Worm (Caenorhabditis elegans) whole organism, L3 larva: Measurements from ENCODE around the gene C54F6.5.

Source experiments
- R02D3.7 ChIP-seq: fragments of 150-350 bp; optimal IDR thresholded peaks from 2 replicates; lab custom pipeline; 2014; ENCODE audit warnings: missing biosample characterization, missing genetic modification characterization
- ceh-16 ChIP-seq: sonication (generic microtip); optimal IDR thresholded peaks from 2 replicates; lab custom pipeline; 2017; ENCODE audit warnings: missing biosample characterization, missing genetic modification characterization
- ceh-28 ChIP-seq: fragments of 150-350 bp; optimal IDR thresholded peaks from 2 replicates; lab custom pipeline; 2014; ENCODE audit warnings: missing biosample characterization, missing genetic modification reagents, missing genetic modification characterization
- ceh-9 ChIP-seq: sonication (generic microtip); optimal IDR thresholded peaks from 2 replicates; lab custom pipeline; 2018; ENCODE audit warnings: missing biosample characterization, missing genetic modification characterization
- daf-12 ChIP-seq: fragments of 150-350 bp; optimal IDR thresholded peaks from 2 replicates; lab custom pipeline; 2014; ENCODE audit warnings: missing biosample characterization, missing genetic modification reagents, missing genetic modification characterization
- egl-27 ChIP-seq: sonication (generic microtip); optimal IDR thresholded peaks from 4 replicates; lab custom pipeline; 2017; ENCODE audit warnings: missing biosample characterization, missing genetic modification reagents, missing genetic modification characterization
- egl-5 ChIP-seq: fragments of 150-350 bp; optimal IDR thresholded peaks from 2 replicates; lab custom pipeline; 2017; ENCODE audit warnings: missing biosample characterization, missing genetic modification reagents, missing genetic modification characterization, inconsistent platforms
- elt-1 ChIP-seq: fragments of 150-350 bp; optimal IDR thresholded peaks from 2 replicates; lab custom pipeline; 2014; ENCODE audit warnings: missing biosample characterization, missing genetic modification characterization
- elt-2 ChIP-seq: sonication (generic microtip); optimal IDR thresholded peaks from 2 replicates; lab custom pipeline; 2016; ENCODE audit warnings: missing genetic modification reagents, mild to moderate bottlenecking, missing genetic modification characterization, missing compliant biosample characterization
- elt-3 ChIP-seq, 3 experiments: fragments of 150-350 bp in 1 of 3; sonication (generic microtip) in 2 of 3; optimal IDR thresholded peaks; 2 replicates in 2 of 3; 4 replicates in 1 of 3; lab custom pipeline; 2014 to 2017; ENCODE audit warnings: missing biosample characterization in 3 of 3, missing genetic modification characterization in 3 of 3
- eor-1 ChIP-seq, 2 experiments: fragments of 150-350 bp; optimal IDR thresholded peaks; 2 replicates each; lab custom pipeline; 2014 to 2018; ENCODE audit warnings: missing biosample characterization in 2 of 2, missing genetic modification characterization in 2 of 2
- fkh-10 ChIP-seq: sonication (generic microtip); optimal IDR thresholded peaks from 2 replicates; lab custom pipeline; 2017; ENCODE audit warnings: missing biosample characterization, missing genetic modification reagents, missing genetic modification characterization
- fkh-2 ChIP-seq: fragments of 150-350 bp; optimal IDR thresholded peaks from 2 replicates; lab custom pipeline; 2014; ENCODE audit warnings: missing biosample characterization, missing genetic modification reagents, missing genetic modification characterization
- lin-15B ChIP-seq: fragments of 150-350 bp; optimal IDR thresholded peaks from 2 replicates; lab custom pipeline; 2014; ENCODE audit warnings: missing biosample characterization, missing genetic modification characterization
- lin-39 ChIP-seq: fragments of 150-350 bp; optimal IDR thresholded peaks from 2 replicates; lab custom pipeline; 2018; ENCODE audit warnings: missing biosample characterization, missing genetic modification reagents, missing genetic modification characterization
- lsy-12 ChIP-seq: sonication (generic microtip); optimal IDR thresholded peaks from 2 replicates; lab custom pipeline; 2016; ENCODE audit warnings: mild to moderate bottlenecking, missing genetic modification characterization, missing compliant biosample characterization
- mdl-1 ChIP-seq: fragments of 150-350 bp; optimal IDR thresholded peaks from 2 replicates; lab custom pipeline; 2014; ENCODE audit warnings: missing biosample characterization, missing genetic modification characterization
- nhr-237 ChIP-seq: fragments of 150-350 bp; optimal IDR thresholded peaks from 2 replicates; lab custom pipeline; 2014; ENCODE audit warnings: missing biosample characterization, missing genetic modification characterization
- nhr-25 ChIP-seq: sonication (generic microtip); optimal IDR thresholded peaks from 2 replicates; lab custom pipeline; 2017; ENCODE audit warnings: missing biosample characterization, missing genetic modification characterization
- nhr-43 ChIP-seq: sonication (generic microtip); optimal IDR thresholded peaks from 2 replicates; lab custom pipeline; 2016; ENCODE audit warnings: mild to moderate bottlenecking, missing genetic modification characterization, missing compliant biosample characterization; ENCODE audit not compliant: poor library complexity, severe bottlenecking
- nhr-76 ChIP-seq: fragments of 150-350 bp; sonication (generic microtip); optimal IDR thresholded peaks from 5 replicates; lab custom pipeline; 2014; ENCODE audit warnings: missing biosample characterization, missing genetic modification characterization
- pha-4 ChIP-seq: fragments of 150-350 bp; optimal IDR thresholded peaks from 2 replicates; lab custom pipeline; 2014; ENCODE audit warnings: missing biosample characterization, missing genetic modification reagents, missing genetic modification characterization
- pqm-1 ChIP-seq: fragments of 150-350 bp; optimal IDR thresholded peaks from 2 replicates; lab custom pipeline; 2017; ENCODE audit warnings: missing biosample characterization, missing genetic modification characterization, inconsistent platforms
- sea-2 ChIP-seq: fragments of 150-350 bp; sonication (generic microtip); optimal IDR thresholded peaks from 4 replicates; lab custom pipeline; 2014; ENCODE audit warnings: missing biosample characterization, missing genetic modification reagents, missing genetic modification characterization
- snpc-4 ChIP-seq: fragments of 150-350 bp; optimal IDR thresholded peaks from 2 replicates; lab custom pipeline; 2014; ENCODE audit warnings: missing biosample characterization, missing genetic modification characterization
- tbx-2 ChIP-seq: sonication (generic microtip); optimal IDR thresholded peaks from 2 replicates; lab custom pipeline; 2016; ENCODE audit warnings: mild to moderate bottlenecking, missing genetic modification characterization, missing compliant biosample characterization
- unc-39 ChIP-seq: sonication (generic microtip); optimal IDR thresholded peaks from 4 replicates; lab custom pipeline; 2017; ENCODE audit warnings: missing biosample characterization, missing genetic modification characterization
- unc-62 ChIP-seq: fragments of 150-350 bp; sonication (generic microtip); optimal IDR thresholded peaks from 4 replicates; lab custom pipeline; 2014; ENCODE audit warnings: missing biosample characterization, missing genetic modification reagents, missing genetic modification characterization
- zag-1 ChIP-seq: fragments of 150-350 bp; optimal IDR thresholded peaks from 2 replicates; lab custom pipeline; 2014; ENCODE audit warnings: missing biosample characterization, missing genetic modification characterization
- ztf-11 ChIP-seq: fragments of 150-350 bp; optimal IDR thresholded peaks from 2 replicates; lab custom pipeline; 2014; ENCODE audit warnings: missing biosample characterization, missing genetic modification characterization
- ztf-4 ChIP-seq: fragments of 150-350 bp; optimal IDR thresholded peaks from 2 replicates; lab custom pipeline; 2014; ENCODE audit warnings: missing biosample characterization, missing genetic modification characterization

The C54F6.5 gene

DNA sequence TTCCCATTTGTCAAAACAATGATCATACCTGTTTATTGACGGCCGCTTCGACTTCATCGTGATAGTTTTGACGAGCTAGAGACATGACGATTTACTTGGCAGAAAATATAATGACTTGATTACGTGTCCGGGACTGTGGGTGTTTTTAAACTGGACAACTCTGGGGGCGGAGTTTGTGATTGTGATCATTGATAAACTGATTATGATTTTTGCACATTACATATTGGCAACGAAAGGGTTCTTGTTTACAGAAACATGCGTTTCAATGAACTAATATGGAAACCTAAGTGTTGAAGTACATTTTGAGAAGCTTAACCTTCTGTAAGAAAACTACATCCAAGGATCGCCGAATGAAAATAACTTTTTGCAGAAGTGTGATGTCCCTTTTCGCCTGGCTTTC is 18.6 kb downstream of the C54F6.5 start, which contains the start of gene ftn-1:
Gene ftn-1, minus strand, starts transcription at position 101 of the 400 bp plus-strand sequence.
- no peak for TF ChIP-seq ztf-11 (tag; lab: Kevin White, UChicago)
- no peak for TF ChIP-seq fkh-10 (GFP tag; lab: Kevin White, UChicago)
- TF ChIP-seq daf-12 (tag; lab: Kevin White, UChicago), result no peak
- TF ChIP-seq snpc-4 (tag; lab: Kevin White, UChicago), result no peak
- no peak for TF ChIP-seq pha-4 (tag; lab: Kevin White, UChicago)
- no peak for TF ChIP-seq ceh-28 (tag; lab: Kevin White, UChicago)
- no peak for TF ChIP-seq lin-39 (tag; lab: Kevin White, UChicago)
- no peak for TF ChIP-seq sea-2

DNA sequence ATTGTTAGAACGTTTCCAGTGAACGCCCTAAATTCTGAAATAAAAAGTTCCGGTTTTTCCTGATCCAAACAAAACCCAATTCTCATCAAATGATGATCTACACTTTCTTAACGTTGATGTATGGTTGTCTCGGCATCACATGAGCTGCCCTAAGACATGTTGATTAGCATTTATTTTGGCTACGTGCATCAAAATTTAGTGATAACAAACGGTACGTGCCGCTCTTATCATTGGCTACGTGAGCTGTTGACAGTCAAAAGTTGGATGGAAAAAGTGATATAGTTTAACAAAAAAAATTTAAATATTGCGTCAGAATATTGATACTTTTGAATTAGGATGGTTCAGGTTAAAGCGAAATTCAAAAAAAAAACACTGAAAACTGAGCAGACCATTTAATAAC is 19.1 kb downstream of the C54F6.5 start:
- TF ChIP-seq ztf-4 (no peak), pqm-1 (tag; lab: Kevin White, UChicago) (peak; percentile 76), elt-2 (tag; lab: Kevin White, UChicago) (peak; percentile 77), daf-12 (tag; lab: Kevin White, UChicago) (no peak), ceh-16 (tag; lab: Kevin White, UChicago) (no peak), egl-27 (tag; lab: Kevin White, UChicago) (no peak), elt-3 (tag; optimal IDR thresholded peaks at IDR 0.05; lab: Kevin White, UChicago) (no peak), pha-4 (tag; lab: Kevin White, UChicago) (peak; percentile 24), elt-1 (tag; lab: Kevin White, UChicago) (no peak), sea-2 (no peak), lin-15B (tag; lab: Kevin White, UChicago) (no peak), nhr-25 (tag; lab: Kevin White, UChicago) (no peak), nhr-43 (no peak), ceh-28 (tag; lab: Kevin White, UChicago) (no peak), egl-5 (no peak), fkh-10 (GFP tag; lab: Kevin White, UChicago) (no peak), R02D3.7 (tag; lab: Kevin White, UChicago) (no peak), eor-1 (tag; optimal IDR thresholded peaks at IDR 0.05; lab: Kevin White, UChicago) (no peak), lin-39 (tag; lab: Kevin White, UChicago) (no peak)
- TF ChIP-seq, all 47 proteins: peak for 3

DNA sequence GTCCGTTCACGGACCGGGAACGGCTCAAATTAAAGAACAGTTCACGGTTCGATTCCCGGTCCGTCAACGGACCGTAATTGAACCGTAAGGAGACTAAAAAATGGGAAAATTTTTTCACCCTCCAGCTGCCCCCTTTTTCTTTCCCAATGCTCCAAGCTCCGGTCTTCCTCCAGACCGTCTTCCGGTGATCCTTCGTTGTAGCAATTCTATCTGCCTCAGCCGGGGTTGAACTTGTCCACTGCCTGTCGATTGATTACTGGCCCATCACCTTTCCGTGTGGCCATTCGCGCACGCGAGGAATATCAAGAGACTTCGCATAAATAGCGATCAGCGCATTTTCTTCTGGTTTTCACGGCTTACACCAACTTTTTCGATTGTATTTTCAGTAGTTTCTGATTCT is 19.6 kb downstream of the C54F6.5 start:
- TF ChIP-seq nhr-25 (tag; lab: Kevin White, UChicago), result peak; percentile 2

DNA sequence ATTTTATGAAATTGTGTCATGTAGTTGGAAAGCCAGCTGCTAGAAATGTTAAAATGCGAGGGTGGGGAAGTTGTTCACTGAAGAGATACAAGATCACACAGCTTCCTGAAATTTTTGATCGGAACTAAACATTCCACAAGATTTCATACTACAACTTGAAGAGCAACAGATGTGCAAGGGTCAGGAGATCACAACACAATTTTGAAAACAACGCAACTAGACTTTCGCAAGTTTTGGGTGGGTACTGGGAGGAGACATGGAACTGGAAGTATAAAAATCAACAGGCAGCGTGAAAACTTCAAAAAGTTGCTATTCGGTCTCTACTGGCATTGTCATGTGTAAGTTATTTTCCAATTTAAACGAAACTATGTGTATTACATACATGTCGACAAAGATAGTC is 22.9 kb downstream of the C54F6.5 start, which contains the start of gene F19F10.3:
Gene F19F10.3, plus strand, starts transcription at position 301 of the 400 bp plus-strand sequence.
- TF ChIP-seq zag-1 (tag; lab: Kevin White, UChicago) (no peak), nhr-76 (tag; lab: Kevin White, UChicago) (no peak)

DNA sequence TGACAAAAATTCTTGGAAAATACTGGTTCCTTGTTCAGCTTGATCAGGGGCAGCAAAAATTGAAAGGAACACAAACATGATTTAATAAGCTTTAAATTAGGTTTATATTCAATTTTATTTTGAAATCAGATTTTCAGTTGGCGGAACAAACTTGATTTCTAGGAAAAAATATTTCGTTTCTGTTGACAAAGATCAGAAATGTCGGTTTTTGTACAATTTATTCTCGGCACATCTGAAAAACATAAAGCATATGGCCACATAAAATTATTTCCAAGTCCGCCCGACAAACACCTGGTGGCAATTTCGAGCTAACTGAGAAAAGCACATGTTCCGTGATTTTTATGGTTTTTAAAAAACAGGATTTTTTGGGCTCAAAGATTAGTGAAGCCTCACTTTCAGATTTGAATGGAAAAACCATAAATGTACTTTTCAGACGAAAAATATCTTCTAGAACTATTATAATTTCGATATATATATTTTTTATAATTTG is 25.0 kb downstream of the C54F6.5 start, which contains the start of gene ttr-10:
Gene ttr-10, minus strand, starts transcription at position 51 of the 490 bp plus-strand sequence.
- TF ChIP-seq zag-1 (tag; lab: Kevin White, UChicago), result no peak
- TF ChIP-seq nhr-237 (tag; lab: Kevin White, UChicago), result no peak
- no peak for TF ChIP-seq ztf-4
- TF ChIP-seq lsy-12, result no peak
- TF ChIP-seq nhr-43, result no peak
- TF ChIP-seq elt-3 (tag; optimal IDR thresholded peaks at IDR 0.05; lab: Kevin White, UChicago), result no peak
- no peak for TF ChIP-seq elt-1 (tag; lab: Kevin White, UChicago)
- no peak for TF ChIP-seq ceh-16 (tag; lab: Kevin White, UChicago)
- TF ChIP-seq unc-39 (tag; lab: Kevin White, UChicago), result no peak
- no peak for TF ChIP-seq tbx-2 (tag; lab: Kevin White, UChicago)
- TF ChIP-seq fkh-2 (tag; lab: Kevin White, UChicago), result no peak
- TF ChIP-seq mdl-1, result no peak
- TF ChIP-seq daf-12 (tag; lab: Kevin White, UChicago), result no peak
- TF ChIP-seq pha-4 (tag; lab: Kevin White, UChicago), result no peak
- no peak for TF ChIP-seq nhr-25 (tag; lab: Kevin White, UChicago)
- no peak for TF ChIP-seq unc-62 (GFP tag; lab: Kevin White, UChicago)
- no peak for TF ChIP-seq ceh-9 (tag; lab: Kevin White, UChicago)
